Worm (Caenorhabditis elegans): ENCODE data around the gene dhc-3.
A peak's percentile ranks its signal among the peaks of the same experiment; 100 is the strongest.

The dhc-3 gene

ce11 chrV:13157073-13157472 lies 18.3 kb downstream of the dhc-3 start:
- no peak for TF ChIP-seq jun-1 (tag; optimal IDR thresholded peaks at IDR 0.05)
- TF ChIP-seq lin-39 (tag; optimal IDR thresholded peaks at IDR 0.05), result no peak
- TF ChIP-seq egl-27 (tag; optimal IDR thresholded peaks at IDR 0.05), result no peak
- no peak for TF ChIP-seq aly-2 (tag; optimal IDR thresholded peaks at IDR 0.05)

DNA sequence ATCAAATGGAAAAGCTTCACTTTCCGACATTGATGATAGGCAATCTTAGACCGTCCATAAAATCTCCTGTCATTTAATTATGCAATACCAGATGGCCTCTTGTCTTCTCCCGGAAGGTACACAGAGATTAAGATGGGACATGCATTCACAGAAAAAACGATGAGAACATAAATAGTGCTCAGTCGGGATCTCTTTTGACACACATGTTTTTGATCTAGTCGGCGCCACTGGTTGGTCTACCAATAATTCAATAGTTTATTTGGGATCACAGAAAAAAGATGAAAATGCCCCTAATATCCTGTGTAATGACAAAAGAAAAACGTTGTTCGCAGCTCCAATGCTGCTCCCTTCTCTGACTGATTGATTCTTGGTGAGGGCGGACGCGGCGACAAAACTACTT lies 22.3 kb downstream of the dhc-3 start:
- TF ChIP-seq nhr-28 (tag; optimal IDR thresholded peaks at IDR 0.05) (no peak), nhr-25 (tag; optimal IDR thresholded peaks at IDR 0.05) (no peak), eor-1 (tag; optimal IDR thresholded peaks at IDR 0.05) (no peak), lin-39 (tag; optimal IDR thresholded peaks at IDR 0.05) (peak; percentile 11), ceh-82 (tag; optimal IDR thresholded peaks at IDR 0.05) (no peak)

- TF ChIP-seq snpc-4 (tag; optimal IDR thresholded peaks at IDR 0.05), result peak; percentile 81
- no peak for TF ChIP-seq pha-4 (tag; optimal IDR thresholded peaks at IDR 0.05)
Measured at ce11 chrV:13162885-13163284, 24.1 kb downstream of the dhc-3 start.

DNA sequence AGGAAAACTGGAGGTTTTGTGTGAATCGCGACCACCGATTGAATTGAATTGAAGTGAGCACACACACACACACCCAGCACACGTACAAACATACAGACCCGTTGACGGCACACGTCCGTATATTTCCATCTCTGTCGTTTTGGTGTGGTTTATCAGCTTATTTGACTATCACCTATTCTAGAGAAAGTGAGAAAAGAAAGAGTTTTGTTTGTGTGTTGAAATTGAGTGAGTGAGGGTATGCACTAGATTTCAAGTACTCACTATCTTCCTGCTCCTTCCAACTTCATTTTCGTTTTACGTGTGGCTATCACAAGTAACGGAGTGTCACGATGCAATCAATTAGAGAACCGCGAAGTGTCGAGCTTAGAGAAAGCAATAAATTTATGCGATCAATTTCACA lies 25.1 kb downstream of the dhc-3 start:
- TF ChIP-seq lin-39 (tag; optimal IDR thresholded peaks at IDR 0.05) (no peak), pqm-1 (tag; optimal IDR thresholded peaks at IDR 0.05) (peak; percentile 51), elt-2 (tag; optimal IDR thresholded peaks at IDR 0.05) (peak; percentile 80), snpc-4 (tag; optimal IDR thresholded peaks at IDR 0.05) (peak; percentile 14), eor-1 (tag; optimal IDR thresholded peaks at IDR 0.05) (no peak), elt-1 (tag; optimal IDR thresholded peaks at IDR 0.05) (no peak), pha-4 (tag; optimal IDR thresholded peaks at IDR 0.05) (peak; percentile 62)

DNA sequence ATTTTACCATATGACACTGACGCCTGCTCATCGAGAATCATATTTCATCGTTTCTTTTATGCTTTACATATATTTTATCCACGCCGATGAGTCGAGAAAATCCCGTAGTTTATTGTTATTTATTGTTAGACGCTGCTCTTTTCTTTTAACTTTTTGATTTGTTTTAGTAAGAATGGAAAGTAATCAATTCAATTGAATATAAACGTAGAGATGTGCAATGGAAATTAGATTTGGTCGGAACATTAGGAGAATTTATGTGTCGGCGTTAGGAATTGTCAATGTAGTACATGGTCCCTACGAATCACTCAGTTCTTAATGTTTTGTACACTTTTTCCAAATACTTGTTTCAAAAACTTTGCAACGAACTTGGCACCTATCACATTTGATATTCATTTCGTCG lies 26.5 kb downstream of the dhc-3 start:
- TF ChIP-seq nhr-23 (tag; optimal IDR thresholded peaks at IDR 0.05) (no peak), fkh-10 (GFP tag; optimal IDR thresholded peaks at IDR 0.05) (peak; percentile 40)

DNA sequence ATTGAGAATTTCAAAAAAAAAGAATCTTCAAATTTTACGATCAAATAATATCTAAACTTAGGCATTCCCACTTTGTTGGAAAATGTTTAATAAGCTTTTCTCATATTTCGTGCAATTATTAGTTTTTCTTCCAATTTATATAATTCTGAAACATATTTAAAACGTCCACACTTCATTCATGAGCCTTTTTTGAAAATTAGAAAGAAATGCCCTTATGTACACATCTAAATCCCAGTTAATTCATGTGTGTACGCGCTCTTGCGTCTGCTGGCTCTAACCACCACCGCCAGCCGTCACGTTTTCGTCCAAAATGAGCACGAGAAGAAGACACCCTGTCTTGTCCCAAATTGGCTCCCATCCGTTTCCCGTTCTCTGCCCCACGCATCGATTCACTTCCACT lies 27.8 kb downstream of the dhc-3 start:
- no peak for TF ChIP-seq elt-2 (tag; optimal IDR thresholded peaks at IDR 0.05)
- TF ChIP-seq hmg-11 (tag; optimal IDR thresholded peaks at IDR 0.05), result peak; percentile 4

DNA sequence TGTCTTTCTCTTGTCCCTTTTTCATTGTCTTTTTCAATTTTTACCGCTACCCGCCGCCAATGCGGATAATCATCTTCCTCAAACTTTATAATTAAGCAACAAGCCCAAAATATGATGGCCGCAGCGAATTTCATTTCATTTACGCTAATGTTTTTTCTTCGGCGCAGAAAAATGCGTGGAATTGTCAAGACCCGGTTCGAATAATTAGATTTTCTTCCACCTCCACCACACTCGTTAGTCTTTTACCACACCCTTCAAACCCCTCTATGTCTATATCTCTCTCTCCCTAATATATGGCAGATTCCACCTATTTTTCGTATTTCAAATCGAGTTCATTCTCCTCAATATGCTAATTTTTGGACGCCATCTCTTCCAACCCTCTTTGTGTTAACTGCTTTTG lies 31.7 kb downstream of the dhc-3 start:
- TF ChIP-seq skn-1 (tag; optimal IDR thresholded peaks at IDR 0.05) (no peak), elt-3 (tag; optimal IDR thresholded peaks at IDR 0.05) (no peak), fkh-2 (tag; optimal IDR thresholded peaks at IDR 0.05) (no peak), pha-4 (tag; optimal IDR thresholded peaks at IDR 0.05) (no peak), ceh-9 (tag; optimal IDR thresholded peaks at IDR 0.05) (no peak), ceh-16 (tag; optimal IDR thresholded peaks at IDR 0.05) (no peak), elt-1 (tag; optimal IDR thresholded peaks at IDR 0.05) (no peak), mdl-1 (tag; optimal IDR thresholded peaks at IDR 0.05) (no peak), ztf-4 (tag; optimal IDR thresholded peaks at IDR 0.05) (no peak), nhr-28 (tag; optimal IDR thresholded peaks at IDR 0.05) (no peak), pqm-1 (tag; optimal IDR thresholded peaks at IDR 0.05) (no peak), lin-39 (tag; optimal IDR thresholded peaks at IDR 0.05) (no peak), snpc-4 (tag; optimal IDR thresholded peaks at IDR 0.05) (no peak), nhr-25 (tag; optimal IDR thresholded peaks at IDR 0.05) (no peak), lin-15B (tag; optimal IDR thresholded peaks at IDR 0.05) (no peak)

DNA sequence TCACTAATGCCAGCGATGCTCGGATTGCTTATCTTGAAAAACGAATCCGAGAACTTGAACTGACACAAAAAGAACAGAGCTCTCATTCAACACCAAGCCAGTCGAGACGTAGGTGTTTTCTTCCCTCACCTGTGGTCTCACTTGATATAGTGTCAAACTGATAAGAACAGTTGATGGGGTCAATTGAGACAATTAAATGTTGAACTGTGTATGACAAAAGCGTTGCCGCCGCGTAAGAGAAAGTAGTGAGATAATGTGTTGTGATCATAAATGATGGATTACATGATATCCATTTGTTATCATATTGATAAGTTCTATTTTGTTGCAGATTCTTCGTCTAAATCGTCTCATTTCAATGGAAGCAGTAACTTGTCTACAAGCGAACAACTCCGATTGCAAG lies 34.9 kb downstream of the dhc-3 start:
- TF ChIP-seq nhr-237 (tag; optimal IDR thresholded peaks at IDR 0.05) (no peak), elt-2 (tag; optimal IDR thresholded peaks at IDR 0.05) (peak; percentile 17), lsy-12 (tag; optimal IDR thresholded peaks at IDR 0.05) (no peak), ceh-9 (tag; optimal IDR thresholded peaks at IDR 0.05) (no peak), nhr-43 (tag; optimal IDR thresholded peaks at IDR 0.05; ENCODE audit: poor library complexity, severe bottlenecking) (peak; percentile 5)
